Fruit fly (Drosophila melanogaster): ENCODE measurements around the gene CG5445.

dm6 chrX:17265402-17266028 is 16.8 kb upstream of the CG5445 start:
- TF ChIP-seq fd96Ca (GFP tag; IDR thresholded peaks at IDR 0.05) (no peak), CG8159 (tag; optimal IDR thresholded peaks at IDR 0.05) (no peak), CG14655 (GFP tag; optimal IDR thresholded peaks at IDR 0.05) (no peak), rn (GFP tag; IDR thresholded peaks at IDR 0.05) (no peak), CG10348 (GFP tag; IDR thresholded peaks at IDR 0.05) (no peak), D1 (tag; optimal IDR thresholded peaks at IDR 0.05) (no peak), Pif1A (GFP tag; optimal IDR thresholded peaks at IDR 0.05) (no peak)

All from whole organism, pupa.